Worm (Caenorhabditis elegans): ENCODE results near the gene F07A11.4.

- no peak for TF ChIP-seq odd-2 (tag; optimal IDR thresholded peaks at IDR 0.05)
- no peak for TF ChIP-seq ceh-9 (tag; optimal IDR thresholded peaks at IDR 0.05)
- no peak for TF ChIP-seq pha-2 (tag; optimal IDR thresholded peaks at IDR 0.05)
- no peak for TF ChIP-seq ama-1 (optimal IDR thresholded peaks at IDR 0.05)
- TF ChIP-seq che-1 (tag; optimal IDR thresholded peaks at IDR 0.05), result no peak
- TF ChIP-seq ttx-3 (tag; optimal IDR thresholded peaks at IDR 0.05), result no peak
- no peak for TF ChIP-seq sox-2 (GFP tag; IDR thresholded peaks at IDR 0.05)
- TF ChIP-seq pat-9 (tag; optimal IDR thresholded peaks at IDR 0.05), result no peak
Observed at ce11 chrII:11588304-11588703, 12.5 kb upstream of the F07A11.4 start.
